Fruit fly (Drosophila melanogaster) whole organism, embryonic: ENCODE results near the gene CG5521.

Experiments used
- Atf6 ChIP-seq: fragments of 200-800 bp; sonication (Bioruptor generic); IDR thresholded peaks from 2 replicates; pipeline ENCODE4 v1.3.6; 2022; ENCODE audit warnings: missing biosample characterization, missing genetic modification characterization
- Blimp-1 ChIP-seq: fragments of 200-800 bp; sonication (Bioruptor generic); optimal IDR thresholded peaks from 3 replicates; lab custom pipeline; 2018; ENCODE audit warnings: missing biosample characterization, missing genetic modification characterization, mild to moderate bottlenecking, moderate library complexity, missing genetic modification reagents
- BtbVII ChIP-seq: fragments of 200-800 bp; sonication (Bioruptor generic); optimal IDR thresholded peaks from 3 replicates; lab custom pipeline; 2017; ENCODE audit warnings: missing biosample characterization, mild to moderate bottlenecking, missing genetic modification characterization
- CG10147 ChIP-seq: fragments of 200-800 bp; sonication (Bioruptor generic); optimal IDR thresholded peaks from 2 replicates; lab custom pipeline; 2019; ENCODE audit warnings: missing biosample characterization, mild to moderate bottlenecking, missing genetic modification characterization, moderate library complexity
- CG10321 ChIP-seq: fragments of 200-800 bp; sonication (Bioruptor generic); IDR thresholded peaks from 2 replicates; pipeline ENCODE4 v1.3.6; 2022; ENCODE audit warnings: missing biosample characterization, missing genetic modification characterization
- CG10654 ChIP-seq: fragments of 200-800 bp; sonication (Bioruptor generic); optimal IDR thresholded peaks from 2 replicates; lab custom pipeline; 2016; ENCODE audit warnings: missing biosample characterization, missing genetic modification characterization
- CG12236 ChIP-seq: fragments of 200-800 bp; sonication (Bioruptor generic); optimal IDR thresholded peaks from 2 replicates; lab custom pipeline; 2016; ENCODE audit warnings: missing biosample characterization, missing genetic modification characterization
- CG1233 ChIP-seq: fragments of 200-800 bp; sonication (Bioruptor generic); optimal IDR thresholded peaks from 4 replicates; lab custom pipeline; 2018; ENCODE audit warnings: missing biosample characterization, mild to moderate bottlenecking, missing genetic modification characterization
- CG12769 ChIP-seq: fragments of 200-800 bp; sonication (Bioruptor generic); optimal IDR thresholded peaks from 2 replicates; lab custom pipeline; 2019; ENCODE audit warnings: missing biosample characterization, mild to moderate bottlenecking, missing genetic modification characterization, moderate library complexity
- CG13123 ChIP-seq: fragments of 200-800 bp; sonication (Bioruptor generic); optimal IDR thresholded peaks from 2 replicates; lab custom pipeline; 2016; ENCODE audit warnings: missing biosample characterization, missing genetic modification characterization
- CG13296 ChIP-seq: fragments of 200-800 bp; sonication (Bioruptor generic); optimal IDR thresholded peaks from 3 replicates; lab custom pipeline; 2018; ENCODE audit warnings: missing biosample characterization, mild to moderate bottlenecking, missing genetic modification characterization
- CG15269 ChIP-seq: fragments of 200-800 bp; sonication (Bioruptor generic); optimal IDR thresholded peaks from 2 replicates; lab custom pipeline; 2018; ENCODE audit warnings: missing biosample characterization, mild to moderate bottlenecking, missing genetic modification characterization, moderate library complexity
- CG16779 ChIP-seq: fragments of 200-800 bp; sonication (Bioruptor generic); IDR thresholded peaks from 2 replicates; pipeline ENCODE4 v1.3.6; 2022; ENCODE audit warnings: missing biosample characterization, missing genetic modification characterization
- CG17912 ChIP-seq: fragments of 200-800 bp; sonication (Bioruptor generic); optimal IDR thresholded peaks from 2 replicates; lab custom pipeline; 2018; ENCODE audit warnings: missing biosample characterization, mild to moderate bottlenecking, missing genetic modification characterization
- CG1832 ChIP-seq: fragments of 200-800 bp; sonication (Bioruptor generic); optimal IDR thresholded peaks from 2 replicates; lab custom pipeline; 2017; ENCODE audit warnings: missing biosample characterization, mild to moderate bottlenecking, missing genetic modification characterization, inconsistent platforms
- CG2116 ChIP-seq: fragments of 200-800 bp; sonication (Bioruptor generic); optimal IDR thresholded peaks from 3 replicates; lab custom pipeline; 2018; ENCODE audit warnings: missing biosample characterization, mild to moderate bottlenecking, missing genetic modification characterization
- CG31365 ChIP-seq: fragments of 200-800 bp; sonication (Bioruptor generic); optimal IDR thresholded peaks from 2 replicates; lab custom pipeline; 2018; ENCODE audit warnings: missing biosample characterization, mild to moderate bottlenecking, missing genetic modification characterization
- CG3163 ChIP-seq: fragments of 200-800 bp; sonication (Bioruptor generic); optimal IDR thresholded peaks from 3 replicates; lab custom pipeline; 2016; ENCODE audit warnings: missing biosample characterization, missing genetic modification characterization
- CG32772 ChIP-seq: fragments of 200-800 bp; sonication (Bioruptor generic); IDR thresholded peaks from 2 replicates; pipeline ENCODE4 v1.3.6; 2022; ENCODE audit warnings: missing biosample characterization, missing genetic modification characterization
- CG3281 ChIP-seq: fragments of 200-800 bp; sonication (Bioruptor generic); optimal IDR thresholded peaks from 3 replicates; lab custom pipeline; 2017; ENCODE audit warnings: missing biosample characterization, mild to moderate bottlenecking, missing genetic modification characterization
- CG33557 ChIP-seq: fragments of 200-800 bp; sonication (Bioruptor generic); optimal IDR thresholded peaks from 2 replicates; lab custom pipeline; 2019; ENCODE audit warnings: missing biosample characterization, mild to moderate bottlenecking, missing genetic modification characterization, moderate library complexity
- CG42726 ChIP-seq: fragments of 200-800 bp; sonication (Bioruptor generic); IDR thresholded peaks from 2 replicates; pipeline ENCODE4 v1.3.6; 2022; ENCODE audit warnings: missing biosample characterization, missing genetic modification characterization; ENCODE audit not compliant: partially characterized antibody
- CG7556 ChIP-seq: fragments of 200-800 bp; sonication (Bioruptor generic); optimal IDR thresholded peaks from 2 replicates; lab custom pipeline; 2017; ENCODE audit warnings: missing biosample characterization, mild to moderate bottlenecking, missing genetic modification characterization
- CG7987 ChIP-seq: fragments of 200-800 bp; sonication (Bioruptor generic); optimal IDR thresholded peaks from 2 replicates; lab custom pipeline; 2018; ENCODE audit warnings: missing biosample characterization, mild to moderate bottlenecking, missing genetic modification characterization, moderate library complexity
- CG8290 ChIP-seq, 3 experiments: fragments of 200-800 bp; sonication (Bioruptor generic); optimal IDR thresholded peaks; 2 replicates each; lab custom pipeline; 2016 to 2019; ENCODE audit warnings: missing biosample characterization in 3 of 3, missing genetic modification characterization in 3 of 3, mild to moderate bottlenecking in 2 of 3, moderate library complexity in 1 of 3
- Ets65A ChIP-seq: fragments of 200-800 bp; sonication (Bioruptor generic); peaks from one replicate; lab custom pipeline; 2016; ENCODE audit warnings: missing biosample characterization, missing genetic modification characterization
- Ets97D ChIP-seq: fragments of 200-800 bp; sonication (Bioruptor generic); optimal IDR thresholded peaks from 3 replicates; lab custom pipeline; 2016; ENCODE audit warnings: missing biosample characterization, missing genetic modification characterization
- HHEX ChIP-seq: fragments of 200-800 bp; sonication (Bioruptor generic); optimal IDR thresholded peaks from 3 replicates; lab custom pipeline; 2017; ENCODE audit warnings: missing biosample characterization, mild to moderate bottlenecking, missing genetic modification characterization, missing genetic modification reagents
- MBD-R2 ChIP-seq: fragments of 200-800 bp; sonication (Bioruptor generic); IDR thresholded peaks from 2 replicates; pipeline ENCODE4 v1.3.6; 2022; ENCODE audit warnings: missing biosample characterization, missing genetic modification characterization
- Max ChIP-seq: fragments of 200-800 bp; sonication (Bioruptor generic); optimal IDR thresholded peaks from 2 replicates; lab custom pipeline; 2016; ENCODE audit warnings: missing biosample characterization, mild to moderate bottlenecking, missing genetic modification characterization
- Med ChIP-seq: fragments of 200-800 bp; sonication (Bioruptor generic); peaks from one replicate; lab custom pipeline; 2016; ENCODE audit warnings: missing biosample characterization, missing genetic modification characterization, mild to moderate bottlenecking, inconsistent platforms, moderate library complexity
- Ptx1 ChIP-seq: fragments of 200-800 bp; sonication (Bioruptor generic); IDR thresholded peaks from 2 replicates; pipeline ENCODE4 v1.3.6; 2022; ENCODE audit warnings: missing biosample characterization, missing genetic modification characterization
- Rfx ChIP-seq: fragments of 200-800 bp; sonication (Bioruptor generic); IDR thresholded peaks from 2 replicates; pipeline ENCODE4 v1.3.6; 2022; ENCODE audit warnings: missing biosample characterization, missing genetic modification characterization
- Six4 ChIP-seq: fragments of 200-800 bp; sonication (Bioruptor generic); optimal IDR thresholded peaks from 2 replicates; lab custom pipeline; 2016; ENCODE audit warnings: missing biosample characterization, missing genetic modification characterization
- Tbp ChIP-seq: fragments of >200 bp; optimal IDR thresholded peaks from 2 replicates; lab custom pipeline; 2018; ENCODE audit warnings: missing biosample characterization, missing genetic modification characterization
- abd-A ChIP-seq: fragments of 200-800 bp; sonication (Bioruptor generic); optimal IDR thresholded peaks from 3 replicates; lab custom pipeline; 2019; ENCODE audit warnings: missing biosample characterization, mild to moderate bottlenecking, missing genetic modification characterization, moderate library complexity
- chinmo ChIP-seq: fragments of 200-800 bp; sonication (Bioruptor generic); IDR thresholded peaks from 4 replicates; pipeline ENCODE4 v1.3.6; 2022; ENCODE audit warnings: missing biosample characterization, missing genetic modification characterization; ENCODE audit not compliant: partially characterized antibody
- cwo ChIP-seq: fragments of 200-800 bp; sonication (Bioruptor generic); optimal IDR thresholded peaks from 3 replicates; lab custom pipeline; 2017; ENCODE audit warnings: missing biosample characterization, missing genetic modification characterization, mild to moderate bottlenecking, moderate library complexity, missing genetic modification reagents
- dimm ChIP-seq: fragments of 200-800 bp; sonication (Bioruptor generic); IDR thresholded peaks from 2 replicates; pipeline ENCODE4 v1.3.6; 2022; ENCODE audit warnings: missing biosample characterization, missing genetic modification characterization
- ems ChIP-seq: fragments of 200-800 bp; sonication (Bioruptor generic); optimal IDR thresholded peaks from 3 replicates; lab custom pipeline; 2016; ENCODE audit warnings: missing biosample characterization, missing genetic modification characterization
- fd96Cb ChIP-seq: fragments of 200-800 bp; sonication (Bioruptor generic); optimal IDR thresholded peaks from 2 replicates; lab custom pipeline; 2018; ENCODE audit warnings: missing biosample characterization, mild to moderate bottlenecking, missing genetic modification characterization, moderate library complexity
- gcm2 ChIP-seq: fragments of 200-800 bp; sonication (Bioruptor generic); optimal IDR thresholded peaks from 2 replicates; lab custom pipeline; 2016; ENCODE audit warnings: missing biosample characterization, missing genetic modification characterization
- gem ChIP-seq: fragments of 200-800 bp; sonication (Bioruptor generic); optimal IDR thresholded peaks from 2 replicates; lab custom pipeline; 2019; ENCODE audit warnings: missing biosample characterization, mild to moderate bottlenecking, missing genetic modification characterization, moderate library complexity
- insv ChIP-seq, 2 experiments: fragments of 200-800 bp; sonication (Bioruptor generic); optimal IDR thresholded peaks; 3 replicates each; lab custom pipeline; 2016 to 2018; ENCODE audit warnings: missing biosample characterization in 2 of 2, missing genetic modification characterization in 2 of 2
- knrl ChIP-seq: fragments of 200-800 bp; sonication (Bioruptor generic); IDR thresholded peaks from 3 replicates; pipeline ENCODE4 v1.3.6; 2022; ENCODE audit warnings: missing biosample characterization, missing genetic modification characterization; ENCODE audit not compliant: partially characterized antibody
- nerfin-1 ChIP-seq: fragments of 200-800 bp; sonication (Bioruptor generic); optimal IDR thresholded peaks from 3 replicates; lab custom pipeline; 2019; ENCODE audit warnings: missing biosample characterization, mild to moderate bottlenecking, missing genetic modification characterization, moderate library complexity
- otp ChIP-seq: fragments of 200-800 bp; sonication (Bioruptor generic); IDR thresholded peaks from 3 replicates; pipeline ENCODE4, ENCODE4 v1.3.6; 2022; ENCODE audit warnings: missing biosample characterization, missing genetic modification characterization
- sens ChIP-seq: fragments of 200-800 bp; sonication (Bioruptor generic); peaks from one replicate; lab custom pipeline; 2016; ENCODE audit warnings: missing biosample characterization, missing genetic modification characterization
- sr ChIP-seq: fragments of 200-800 bp; sonication (Bioruptor generic); IDR thresholded peaks from 3 replicates; pipeline ENCODE4 v1.3.6; 2022; ENCODE audit warnings: missing biosample characterization, missing genetic modification characterization
- tup ChIP-seq: fragments of 200-800 bp; sonication (Bioruptor generic); optimal IDR thresholded peaks from 2 replicates; lab custom pipeline; 2016; ENCODE audit warnings: missing biosample characterization, mild to moderate bottlenecking, missing genetic modification characterization, moderate library complexity
- vvl ChIP-seq: fragments of 200-800 bp; sonication (Bioruptor generic); IDR thresholded peaks from 2 replicates; pipeline ENCODE4 v1.3.6; 2022; ENCODE audit warnings: missing biosample characterization, missing genetic modification characterization

The CG5521 gene

DNA sequence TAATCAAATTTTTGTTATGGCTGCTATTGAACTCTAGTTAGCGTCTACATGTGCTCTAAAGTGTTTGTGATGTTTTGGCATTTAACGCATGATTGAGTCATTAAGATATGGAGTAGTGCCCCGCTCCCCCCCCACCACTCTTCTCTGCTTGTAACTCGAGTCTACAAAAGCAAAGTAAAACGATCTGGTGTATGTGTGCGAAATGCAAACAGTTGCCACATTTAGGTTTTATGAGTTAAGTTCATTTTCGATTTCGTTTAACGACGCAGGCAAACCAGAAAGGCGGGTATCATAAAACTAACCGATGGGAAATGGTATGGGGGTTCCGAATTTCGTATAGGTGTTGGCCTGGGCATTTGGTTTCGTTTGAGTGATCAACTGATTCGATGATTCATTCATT lies 32.2 kb upstream of the CG5521 start (continued):
- no peak for TF ChIP-seq ems (GFP tag; lab: Kevin White, UChicago)
- no peak for TF ChIP-seq nerfin-1
- no peak for TF ChIP-seq vvl
- no peak for TF ChIP-seq CG33557 (GFP tag; lab: Kevin White, UChicago)
- TF ChIP-seq Ptx1 (GFP tag; lab: Robert Waterston, UW), result no peak
- no peak for TF ChIP-seq gcm2 (GFP tag; lab: Kevin White, UChicago)
- peak; percentile 54 for TF ChIP-seq CG12769 (tag; lab: Kevin White, UChicago)
- no peak for TF ChIP-seq insv (GFP tag; optimal IDR thresholded peaks at IDR 0.05; lab: Kevin White, UChicago)
- TF ChIP-seq CG10147, result peak; percentile 15
- TF ChIP-seq tup (GFP tag; lab: Kevin White, UChicago), result no peak
- no peak for TF ChIP-seq fd96Cb (tag; lab: Kevin White, UChicago)
- peak; percentile 84 for TF ChIP-seq abd-A (tag; lab: Kevin White, UChicago)
- peak; percentile 41 for TF ChIP-seq Atf6 (GFP tag; lab: Robert Waterston, UW)
- TF ChIP-seq chinmo (GFP tag; lab: Robert Waterston, UW), result peak; percentile 94
- TF ChIP-seq CG13123 (GFP tag; lab: Kevin White, UChicago), result no peak
- TF ChIP-seq CG10654 (GFP tag; lab: Kevin White, UChicago), result no peak
- TF ChIP-seq MBD-R2 (GFP tag; lab: Robert Waterston, UW), result no peak
- TF ChIP-seq Med, result peak; percentile 69
- TF ChIP-seq CG12236, result no peak
- 0 out of 3 replicates have a peak, but pooled peaks have one; percentile 15 for TF ChIP-seq otp
- TF ChIP-seq cwo, result peak; percentile 41
- TF ChIP-seq HHEX (GFP tag; lab: Kevin White, UChicago), result peak; percentile 18
- TF ChIP-seq Ets97D, result no peak
- peak; percentile 61 for TF ChIP-seq Blimp-1 (GFP tag; lab: Kevin White, UChicago)
- TF ChIP-seq Tbp (GFP tag; lab: Kevin White, UChicago), result no peak
- no peak for TF ChIP-seq CG7556 (GFP tag; lab: Kevin White, UChicago)
- TF ChIP-seq BtbVII (GFP tag; lab: Kevin White, UChicago), result peak; percentile 35
- peak; percentile 12 for TF ChIP-seq CG13296
- TF ChIP-seq CG10321 (GFP tag; lab: Robert Waterston, UW), result peak; percentile 53; the same call in 1 of the 2 replicates
- TF ChIP-seq CG17912 (GFP tag; lab: Kevin White, UChicago), result no peak
- TF ChIP-seq CG32772 (GFP tag; lab: Robert Waterston, UW), result no peak
- no peak for TF ChIP-seq gem (tag; lab: Kevin White, UChicago)
- TF ChIP-seq CG31365 (tag; lab: Kevin White, UChicago), result no peak
- TF ChIP-seq CG42726, result no peak
- no peak for TF ChIP-seq Six4 (GFP tag; lab: Kevin White, UChicago)
- TF ChIP-seq Max (GFP tag; lab: Kevin White, UChicago), result no peak
- TF ChIP-seq CG7987, result peak; percentile 25
- no peak for TF ChIP-seq Ets65A (GFP tag; lab: Kevin White, UChicago)
- no peak for TF ChIP-seq knrl
- no peak for TF ChIP-seq sr (GFP tag; lab: Robert Waterston, UW)
- TF ChIP-seq CG3281 (GFP tag; lab: Kevin White, UChicago), result peak; percentile 5
- peak; percentile 1 for TF ChIP-seq CG1233 (GFP tag; lab: Kevin White, UChicago)
- TF ChIP-seq CG16779 (GFP tag; lab: Robert Waterston, UW), result 0 out of 2 replicates have a peak, but pooled peaks have one; percentile 8
- peak; percentile 25 for TF ChIP-seq CG15269 (tag; lab: Kevin White, UChicago)
- no peak for TF ChIP-seq CG8290 (GFP tag; optimal IDR thresholded peaks at IDR 0.05; lab: Kevin White, UChicago)
- TF ChIP-seq CG8290 (tag; optimal IDR thresholded peaks at IDR 0.05; lab: Kevin White, UChicago), result peak in 1 of 2 experiments; percentile 57
- no peak for TF ChIP-seq dimm (GFP tag; lab: Robert Waterston, UW)
- no peak for TF ChIP-seq CG3163 (GFP tag; lab: Kevin White, UChicago)
- TF ChIP-seq Rfx (GFP tag; lab: Robert Waterston, UW), result peak; percentile 24; the same call in 1 of the 2 replicates
- TF ChIP-seq CG2116, result no peak
- no peak for TF ChIP-seq CG1832 (GFP tag; lab: Kevin White, UChicago)
- TF ChIP-seq sens (GFP tag; lab: Kevin White, UChicago), result no peak
